Worm (Caenorhabditis elegans) whole organism, L4/young adult: ENCODE measurements around the gene spp-16.

Experiments used
- W03F9.2 ChIP-seq: fragments of 150-350 bp; optimal IDR thresholded peaks from 2 replicates; lab custom pipeline; 2014; ENCODE audit warnings: missing biosample characterization, missing genetic modification characterization
- dao-5 ChIP-seq: sonication (generic microtip); optimal IDR thresholded peaks from 2 replicates; lab custom pipeline; 2016; ENCODE audit warnings: missing genotype, missing genetic modification characterization, moderate library complexity, missing compliant biosample characterization
- him-1 ChIP-seq: sonication (generic microtip); optimal IDR thresholded peaks from 2 replicates; lab custom pipeline; 2016; ENCODE audit warnings: missing genotype, missing genetic modification reagents, missing genetic modification characterization, missing compliant biosample characterization

The spp-16 gene

ce11 chrV:10859775-10860174, 41.3 kb downstream of the spp-16 start:
- TF ChIP-seq dao-5 (tag; lab: Kevin White, UChicago) (no peak), him-1 (tag; lab: Kevin White, UChicago) (no peak), W03F9.2 (tag; lab: Kevin White, UChicago) (no peak)

ce11 chrV:10859048-10859637, 42.0 kb downstream of the spp-16 start:
- no peak for TF ChIP-seq W03F9.2 (tag; lab: Kevin White, UChicago)
- no peak for TF ChIP-seq him-1 (tag; lab: Kevin White, UChicago)
- TF ChIP-seq dao-5 (tag; lab: Kevin White, UChicago) = no peak

ce11 chrV:10858340-10858739, 42.8 kb downstream of the spp-16 start:
- TF ChIP-seq him-1 (tag; lab: Kevin White, UChicago) (peak; percentile 62), W03F9.2 (tag; lab: Kevin White, UChicago) (peak; percentile 5), dao-5 (tag; lab: Kevin White, UChicago) (no peak)

ce11 chrV:10856901-10857637, 44.0 kb downstream of the spp-16 start:
- TF ChIP-seq dao-5 (tag; lab: Kevin White, UChicago) = no peak
- no peak for TF ChIP-seq W03F9.2 (tag; lab: Kevin White, UChicago)

- TF ChIP-seq him-1 (tag; lab: Kevin White, UChicago) = no peak
- no peak for TF ChIP-seq W03F9.2 (tag; lab: Kevin White, UChicago)
- TF ChIP-seq dao-5 (tag; lab: Kevin White, UChicago) = no peak
These were observed 45.7 kb downstream of the spp-16 start for ce11 chrV:10855363-10855762.

ce11 chrV:10854197-10854596, 46.9 kb downstream of the spp-16 start:
- no peak for TF ChIP-seq him-1 (tag; lab: Kevin White, UChicago)
